Worm (Caenorhabditis elegans): ENCODE results near the gene flp-4.

flp-4 gene

ce11 chrII:10095224-10095623 is 46.6 kb downstream of the flp-4 start:
- TF ChIP-seq nhr-237 (tag; optimal IDR thresholded peaks at IDR 0.05) (no peak), ceh-43 (GFP tag; optimal IDR thresholded peaks at IDR 0.05) (no peak), pha-4 (tag; optimal IDR thresholded peaks at IDR 0.05) (no peak), elt-3 (tag; optimal IDR thresholded peaks at IDR 0.05) (no peak), lin-32 (GFP tag; optimal IDR thresholded peaks at IDR 0.05) (no peak), lsy-2 (tag; optimal IDR thresholded peaks at IDR 0.05) (no peak), mep-1 (tag; optimal IDR thresholded peaks at IDR 0.05) (no peak), unc-62 (GFP tag; optimal IDR thresholded peaks at IDR 0.05) (no peak), nhr-12 (tag; optimal IDR thresholded peaks at IDR 0.05) (no peak)

- no peak for TF ChIP-seq zip-8 (tag; optimal IDR thresholded peaks at IDR 0.05)
- TF ChIP-seq lin-32 (GFP tag; optimal IDR thresholded peaks at IDR 0.05): no peak
- no peak for TF ChIP-seq nhr-2 (tag; optimal IDR thresholded peaks at IDR 0.05)
- TF ChIP-seq cnd-1 (tag; optimal IDR thresholded peaks at IDR 0.05): no peak
- no peak for TF ChIP-seq blmp-1 (tag; optimal IDR thresholded peaks at IDR 0.05)
- no peak for TF ChIP-seq nhr-76 (tag; optimal IDR thresholded peaks at IDR 0.05)
- no peak for TF ChIP-seq flh-1 (GFP tag; optimal IDR thresholded peaks at IDR 0.05)
- no peak for TF ChIP-seq M03D4.4 (tag; optimal IDR thresholded peaks at IDR 0.05)
- no peak for TF ChIP-seq mab-5 (tag; optimal IDR thresholded peaks at IDR 0.05)
- no peak for TF ChIP-seq ces-1 (GFP tag; optimal IDR thresholded peaks at IDR 0.05)
- TF ChIP-seq tbx-8 (GFP tag; optimal IDR thresholded peaks at IDR 0.05): no peak
Measured at ce11 chrII:10098428-10098827, 49.8 kb downstream of the flp-4 start.

- TF ChIP-seq mab-5 (tag; optimal IDR thresholded peaks at IDR 0.05): no peak
- TF ChIP-seq zip-8 (tag; optimal IDR thresholded peaks at IDR 0.05): no peak
- no peak for TF ChIP-seq snpc-4 (tag; optimal IDR thresholded peaks at IDR 0.05)
- TF ChIP-seq unc-62 (GFP tag; optimal IDR thresholded peaks at IDR 0.05): no peak
- no peak for TF ChIP-seq lsy-2 (tag; optimal IDR thresholded peaks at IDR 0.05)
- TF ChIP-seq sem-2 (GFP tag; optimal IDR thresholded peaks at IDR 0.05): no peak
- TF ChIP-seq hlh-1 (tag; optimal IDR thresholded peaks at IDR 0.05): no peak
- TF ChIP-seq drap-1 (GFP tag; optimal IDR thresholded peaks at IDR 0.05): no peak
- TF ChIP-seq bed-3 (GFP tag; optimal IDR thresholded peaks at IDR 0.05): no peak
- TF ChIP-seq lin-32 (GFP tag; optimal IDR thresholded peaks at IDR 0.05): no peak
- no peak for TF ChIP-seq lin-13 (tag; optimal IDR thresholded peaks at IDR 0.05)
- TF ChIP-seq pha-4 (tag; optimal IDR thresholded peaks at IDR 0.05): no peak
- TF ChIP-seq cnd-1 (tag; optimal IDR thresholded peaks at IDR 0.05): no peak
- no peak for TF ChIP-seq nhr-12 (tag; optimal IDR thresholded peaks at IDR 0.05)
- TF ChIP-seq unc-120 (tag; optimal IDR thresholded peaks at IDR 0.05; ENCODE audit: poor library complexity, severe bottlenecking): no peak
- no peak for TF ChIP-seq ceh-39 (tag; optimal IDR thresholded peaks at IDR 0.05)
- no peak for TF ChIP-seq tbx-8 (GFP tag; optimal IDR thresholded peaks at IDR 0.05)
- TF ChIP-seq ham-2 (GFP tag; optimal IDR thresholded peaks at IDR 0.05): no peak
Measured at ce11 chrII:10099072-10099471, 50.4 kb downstream of the flp-4 start.

ce11 chrII:10099804-10100360 is 51.2 kb downstream of the flp-4 start, which contains the start of the genes pas-7 and puf-12:
Gene pas-7, minus strand, starts transcription at chrII:10099854.
Gene puf-12, plus strand, starts transcription at chrII:10100310.
- TF ChIP-seq hlh-1 (tag; optimal IDR thresholded peaks at IDR 0.05): peak; percentile 13
- TF ChIP-seq mep-1 (tag; optimal IDR thresholded peaks at IDR 0.05): peak; percentile 43
- no peak for TF ChIP-seq unc-39 (tag; optimal IDR thresholded peaks at IDR 0.05)
- TF ChIP-seq ceh-43 (GFP tag; optimal IDR thresholded peaks at IDR 0.05): no peak
- peak; percentile 37 for TF ChIP-seq lsy-2 (tag; optimal IDR thresholded peaks at IDR 0.05)
- peak; percentile 30 for TF ChIP-seq pha-4 (tag; optimal IDR thresholded peaks at IDR 0.05)
- no peak for TF ChIP-seq cnd-1 (tag; optimal IDR thresholded peaks at IDR 0.05)
- TF ChIP-seq nhr-76 (tag; optimal IDR thresholded peaks at IDR 0.05): no peak
- no peak for TF ChIP-seq nhr-2 (tag; optimal IDR thresholded peaks at IDR 0.05)
- no peak for TF ChIP-seq bed-3 (GFP tag; optimal IDR thresholded peaks at IDR 0.05)

ce11 chrII:10103212-10103611 is 54.5 kb downstream of the flp-4 start:
- no peak for TF ChIP-seq elt-3 (tag; optimal IDR thresholded peaks at IDR 0.05)
- peak; percentile 97 for TF ChIP-seq zip-8 (tag; optimal IDR thresholded peaks at IDR 0.05)

Data from whole organism, mixed stage, embryonic.